Worm (Caenorhabditis elegans): ENCODE measurements around the gene F46C3.6.

F46C3.6 gene

DNA sequence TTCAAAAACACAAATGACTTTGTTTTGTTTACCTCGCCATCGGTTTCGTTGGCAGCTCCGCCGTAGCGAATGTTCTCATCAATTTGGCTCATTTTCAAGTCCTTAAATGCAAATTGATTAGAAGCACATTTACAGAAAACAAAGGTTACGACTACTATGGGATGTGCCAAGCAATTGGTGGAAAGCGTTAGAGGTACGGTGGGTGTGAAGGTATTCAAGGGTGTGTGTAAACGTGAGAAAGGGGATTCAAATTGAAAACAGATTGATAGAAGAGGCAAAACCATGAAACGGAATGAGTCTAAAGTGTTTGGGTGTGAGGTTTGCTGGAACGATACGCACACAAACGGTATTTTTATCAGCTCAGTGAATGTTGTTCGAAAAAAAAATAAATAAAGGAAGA is 42.5 kb downstream of the F46C3.6 start, which contains the start of gene tni-1:
TSS of gene tni-1 (minus strand) at position 101 of the 400 bp plus-strand sequence.
- TF ChIP-seq nhr-21 (tag; optimal IDR thresholded peaks at IDR 0.05) (no peak), lin-13 (GFP tag; optimal IDR thresholded peaks at IDR 0.05) (no peak)

DNA sequence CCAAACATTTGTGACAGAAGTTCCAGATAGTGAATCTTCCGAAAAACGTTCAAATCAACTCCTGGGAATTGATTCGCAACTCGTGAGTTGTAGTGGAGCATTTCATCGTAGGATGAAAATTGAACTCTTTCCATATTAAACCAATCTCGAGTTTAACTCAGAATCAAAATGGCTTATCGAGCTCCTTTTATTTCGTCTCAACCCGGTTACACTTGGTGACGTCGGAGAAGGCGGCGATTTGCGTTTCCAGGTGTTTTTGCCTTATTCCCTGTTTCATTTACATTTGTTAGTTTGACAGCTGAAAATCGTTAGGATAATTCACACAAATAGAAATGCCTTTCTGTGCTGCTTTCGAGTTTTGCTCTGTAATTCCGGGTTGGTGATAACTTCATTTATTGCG is 44.4 kb downstream of the F46C3.6 start, which contains the start of gene F42E11.3:
TSS of gene F42E11.3 (minus strand) at position 101 of the 400 bp plus-strand sequence.
- TF ChIP-seq aly-2 (tag; optimal IDR thresholded peaks at IDR 0.05) (no peak), nhr-23 (tag; optimal IDR thresholded peaks at IDR 0.05) (no peak), elt-3 (tag; optimal IDR thresholded peaks at IDR 0.05) (no peak), unc-55 (GFP tag; optimal IDR thresholded peaks at IDR 0.05) (no peak), lsy-2 (tag; optimal IDR thresholded peaks at IDR 0.05) (no peak), F13H6.1 (tag; optimal IDR thresholded peaks at IDR 0.05) (no peak), crh-2 (tag; optimal IDR thresholded peaks at IDR 0.05) (no peak), dmd-4 (tag; optimal IDR thresholded peaks at IDR 0.05) (no peak), Y55F3AM.14 (GFP tag; optimal IDR thresholded peaks at IDR 0.05) (no peak)

DNA sequence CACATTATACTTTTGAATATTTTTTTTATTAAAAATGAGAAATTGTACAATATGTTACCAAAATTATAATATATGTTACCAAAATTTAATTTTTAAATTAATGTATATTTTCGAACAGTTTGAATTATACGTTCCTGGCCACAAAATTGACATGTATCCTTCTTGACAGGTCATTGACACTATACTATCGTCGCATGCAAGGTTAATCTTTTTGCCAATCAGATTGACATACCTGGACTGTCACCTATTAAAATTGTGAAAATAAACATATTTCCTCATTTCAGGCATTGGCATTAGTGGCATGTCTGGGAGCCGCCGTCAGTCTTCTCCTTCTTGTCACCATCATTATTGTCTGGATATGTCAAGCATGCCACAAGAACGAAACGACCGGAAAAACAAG is 49.8 kb downstream of the F46C3.6 start:
- TF ChIP-seq lsy-2 (tag; optimal IDR thresholded peaks at IDR 0.05): no peak
- no peak for TF ChIP-seq gmeb-1 (tag; optimal IDR thresholded peaks at IDR 0.05)
- TF ChIP-seq ztf-1 (GFP tag; conservative IDR thresholded peaks at IDR 0.05): no peak
- no peak for TF ChIP-seq mdl-1 (tag; optimal IDR thresholded peaks at IDR 0.05)
- no peak for TF ChIP-seq elt-3 (tag; optimal IDR thresholded peaks at IDR 0.05)
- no peak for TF ChIP-seq lin-11 (tag; optimal IDR thresholded peaks at IDR 0.05)
- TF ChIP-seq Y55F3AM.14 (GFP tag; optimal IDR thresholded peaks at IDR 0.05): no peak
- no peak for TF ChIP-seq lin-39 (tag; optimal IDR thresholded peaks at IDR 0.05)
- TF ChIP-seq nhr-25 (tag; optimal IDR thresholded peaks at IDR 0.05): no peak
- TF ChIP-seq F13H6.1 (tag; optimal IDR thresholded peaks at IDR 0.05): no peak
- no peak for TF ChIP-seq nhr-77 (tag; optimal IDR thresholded peaks at IDR 0.05)
- no peak for TF ChIP-seq ztf-11 (tag; optimal IDR thresholded peaks at IDR 0.05)
- TF ChIP-seq aly-2 (tag; optimal IDR thresholded peaks at IDR 0.05): no peak
- no peak for TF ChIP-seq peb-1 (tag; optimal IDR thresholded peaks at IDR 0.05)
- TF ChIP-seq mbf-1 (tag; optimal IDR thresholded peaks at IDR 0.05): no peak
- TF ChIP-seq mab-5 (tag; optimal IDR thresholded peaks at IDR 0.05): no peak
- no peak for TF ChIP-seq nhr-129 (tag; optimal IDR thresholded peaks at IDR 0.05)
- no peak for TF ChIP-seq nhr-12 (tag; optimal IDR thresholded peaks at IDR 0.05)
- TF ChIP-seq crh-2 (tag; optimal IDR thresholded peaks at IDR 0.05): no peak
